Worm (Caenorhabditis elegans): ENCODE data around the gene cdkl-1.

Gene cdkl-1

DNA sequence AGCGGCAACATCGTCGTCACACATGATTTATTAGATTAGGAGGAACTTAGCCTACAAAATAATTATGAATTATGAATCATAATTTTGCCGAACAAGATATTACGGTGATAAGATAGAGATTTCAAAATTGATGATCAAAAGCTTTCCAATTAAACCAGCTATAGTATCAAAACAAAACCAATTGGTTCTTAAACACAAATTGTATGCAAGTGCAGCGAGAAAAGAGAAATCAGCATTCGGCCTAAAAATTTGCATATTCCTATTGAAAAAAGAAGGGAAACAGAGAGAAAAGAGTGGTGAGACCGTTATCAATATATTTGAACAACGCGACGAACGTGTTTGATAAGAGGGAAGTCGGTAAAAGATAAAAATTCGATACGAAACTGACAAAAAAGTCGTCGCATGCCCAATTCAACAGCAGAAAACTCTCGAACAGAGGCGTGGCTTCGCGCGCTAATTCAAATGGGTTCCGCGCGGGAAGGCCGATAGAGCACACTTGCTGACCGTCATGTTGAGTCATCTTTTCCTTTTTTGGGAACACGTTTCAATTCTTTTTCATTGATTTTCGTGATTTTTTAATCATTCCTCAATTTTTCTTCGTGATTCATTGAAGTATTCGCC lies 20.5 kb upstream of the cdkl-1 start, which contains the start of gene act-2 (continued):
- 0 out of 2 replicates have a peak, but pooled peaks have one; percentile 42 for TF ChIP-seq Y48G9A.11 (GFP tag; IDR thresholded peaks at IDR 0.05)
- TF ChIP-seq unc-39 (tag; optimal IDR thresholded peaks at IDR 0.05) = no peak
- peak; percentile 93 for TF ChIP-seq dpl-1 (GFP tag; optimal IDR thresholded peaks at IDR 0.05)
- no peak for TF ChIP-seq madf-5 (GFP tag; IDR thresholded peaks at IDR 0.05)
- peak; percentile 10 for TF ChIP-seq duxl-1 (tag; optimal IDR thresholded peaks at IDR 0.05; ENCODE audit: poor library complexity)
- no peak for TF ChIP-seq ceh-62 (tag; optimal IDR thresholded peaks at IDR 0.05)
- peak in 1 of 2 experiments; percentile 84 for TF ChIP-seq lsy-2 (tag; optimal IDR thresholded peaks at IDR 0.05)
- no peak for TF ChIP-seq saeg-2 (GFP tag; IDR thresholded peaks at IDR 0.05)
- peak; percentile 64 for TF ChIP-seq fkh-10 (GFP tag; optimal IDR thresholded peaks at IDR 0.05)
- no peak for TF ChIP-seq nhr-41 (GFP tag; IDR thresholded peaks at IDR 0.05)
- TF ChIP-seq F10B5.3 (tag; optimal IDR thresholded peaks at IDR 0.05) = no peak
- peak; percentile 61 for TF ChIP-seq nhr-6 (tag; optimal IDR thresholded peaks at IDR 0.05)
- TF ChIP-seq F44E2.7 (GFP tag; IDR thresholded peaks at IDR 0.05) = no peak
- TF ChIP-seq hlh-30 (tag; optimal IDR thresholded peaks at IDR 0.05; ENCODE audit: insufficient read depth) = peak; percentile 88
- TF ChIP-seq mdl-1 (tag; optimal IDR thresholded peaks at IDR 0.05) = peak in 1 of 2 experiments; percentile 69
- TF ChIP-seq ceh-20 (GFP tag; IDR thresholded peaks at IDR 0.05) = no peak
- TF ChIP-seq vab-7 (GFP tag; IDR thresholded peaks at IDR 0.05) = peak; percentile 42; the same call in 1 of the 2 replicates
- TF ChIP-seq sdz-12 (GFP tag; optimal IDR thresholded peaks at IDR 0.05) = no peak
- peak; percentile 57 for TF ChIP-seq dmd-6 (GFP tag; IDR thresholded peaks at IDR 0.05)
- TF ChIP-seq ceh-44 (GFP tag; IDR thresholded peaks at IDR 0.05) = no peak
- TF ChIP-seq ztf-11 (tag; optimal IDR thresholded peaks at IDR 0.05) = no peak
- no peak for TF ChIP-seq ceh-28 (tag; optimal IDR thresholded peaks at IDR 0.05)
- TF ChIP-seq daf-16 (GFP tag; optimal IDR thresholded peaks at IDR 0.05) = no peak
- TF ChIP-seq daf-16 (tag; optimal IDR thresholded peaks at IDR 0.05) = no peak
- TF ChIP-seq php-3 (GFP tag; IDR thresholded peaks at IDR 0.05) = no peak
- peak; percentile 78 for TF ChIP-seq dve-1 (tag; optimal IDR thresholded peaks at IDR 0.05; ENCODE audit: insufficient read depth)
- peak; percentile 84 for TF ChIP-seq mxl-3 (GFP tag; optimal IDR thresholded peaks at IDR 0.05)
- no peak for TF ChIP-seq mxl-2 (GFP tag; conservative IDR thresholded peaks at IDR 0.05)
- TF ChIP-seq lin-38 (GFP tag; IDR thresholded peaks at IDR 0.05) = peak; percentile 94
- TF ChIP-seq mes-2 (tag; optimal IDR thresholded peaks at IDR 0.05; ENCODE audit: poor library complexity, severe bottlenecking) = peak; percentile 76
- TF ChIP-seq nhr-77 (tag; optimal IDR thresholded peaks at IDR 0.05) = peak; percentile 32
- TF ChIP-seq lin-15B (tag; optimal IDR thresholded peaks at IDR 0.05) = no peak
- TF ChIP-seq nhr-102 (tag; optimal IDR thresholded peaks at IDR 0.05) = no peak
- no peak for TF ChIP-seq lim-7 (GFP tag; IDR thresholded peaks at IDR 0.05)
- TF ChIP-seq F26F4.8 (GFP tag; conservative IDR thresholded peaks at IDR 0.05) = no peak
- no peak for TF ChIP-seq lin-1 (GFP tag; IDR thresholded peaks at IDR 0.05)
- TF ChIP-seq hif-1 (tag; optimal IDR thresholded peaks at IDR 0.05) = peak in 1 of 2 experiments; percentile 44
- TF ChIP-seq set-16 (GFP tag; IDR thresholded peaks at IDR 0.05) = no peak; the same call in 1 of the 2 replicates
- TF ChIP-seq egl-27 (tag; optimal IDR thresholded peaks at IDR 0.05) = no peak
- TF ChIP-seq nhr-11 (tag; optimal IDR thresholded peaks at IDR 0.05) = peak; percentile 45
- TF ChIP-seq jun-1 (tag; optimal IDR thresholded peaks at IDR 0.05) = no peak
- peak; percentile 89 for TF ChIP-seq nhr-25 (tag; optimal IDR thresholded peaks at IDR 0.05; ENCODE audit: borderline replicate concordance, insufficient read depth)
- 0 out of 2 replicates have a peak, but pooled peaks have one; percentile 26 for TF ChIP-seq ctbp-1 (GFP tag; IDR thresholded peaks at IDR 0.05)
- peak; percentile 59; the same call in 1 of the 2 replicates for TF ChIP-seq madf-9 (GFP tag; conservative IDR thresholded peaks at IDR 0.05)
- peak; percentile 21 for TF ChIP-seq unc-130 (GFP tag; optimal IDR thresholded peaks at IDR 0.05)
- 0 out of 2 replicates have a peak, but pooled peaks have one; percentile 32 for TF ChIP-seq mdt-29 (GFP tag; IDR thresholded peaks at IDR 0.05)
- no peak for TF ChIP-seq ceh-82 (tag; optimal IDR thresholded peaks at IDR 0.05)
- no peak for TF ChIP-seq ama-1 (optimal IDR thresholded peaks at IDR 0.05)
- TF ChIP-seq rbr-2 (tag; optimal IDR thresholded peaks at IDR 0.05) = peak; percentile 72
- no peak for TF ChIP-seq zip-2 (tag; optimal IDR thresholded peaks at IDR 0.05)
